Worm (Caenorhabditis elegans) whole organism, L1 larva: ENCODE results near the gene try-9.

Experiments used
- nhr-11 ChIP-seq: fragments of 150-350 bp; optimal IDR thresholded peaks from 2 replicates; lab custom pipeline; 2014; ENCODE audit warnings: missing biosample characterization, missing genetic modification characterization
- rnt-1 ChIP-seq: sonication (generic microtip); optimal IDR thresholded peaks from 2 replicates; lab custom pipeline; 2016; ENCODE audit warnings: mild to moderate bottlenecking, missing genetic modification characterization, moderate library complexity, missing compliant biosample characterization
- snu-23 ChIP-seq: sonication (generic microtip); optimal IDR thresholded peaks from 2 replicates; lab custom pipeline; 2016; ENCODE audit warnings: missing genetic modification characterization, missing compliant biosample characterization

- TF ChIP-seq snu-23 (no peak), rnt-1 (tag; lab: Kevin White, UChicago) (no peak), nhr-11 (tag; lab: Kevin White, UChicago) (no peak)
Observed at ce11 chrII:4374885-4375284, 6.9 kb downstream of the try-9 start.
